Fruit fly (Drosophila melanogaster) S2 (cell line): ENCODE data around the gene Tsc1.

Experiments used
- CG8478 ChIP-seq: fragments of >200 bp; optimal IDR thresholded peaks from 2 replicates; lab custom pipeline; 2018
- CTCF ChIP-seq, 2 experiments: fragments of >200 bp; optimal IDR thresholded peaks; 2 replicates each; lab custom pipeline; 2018

DNA sequence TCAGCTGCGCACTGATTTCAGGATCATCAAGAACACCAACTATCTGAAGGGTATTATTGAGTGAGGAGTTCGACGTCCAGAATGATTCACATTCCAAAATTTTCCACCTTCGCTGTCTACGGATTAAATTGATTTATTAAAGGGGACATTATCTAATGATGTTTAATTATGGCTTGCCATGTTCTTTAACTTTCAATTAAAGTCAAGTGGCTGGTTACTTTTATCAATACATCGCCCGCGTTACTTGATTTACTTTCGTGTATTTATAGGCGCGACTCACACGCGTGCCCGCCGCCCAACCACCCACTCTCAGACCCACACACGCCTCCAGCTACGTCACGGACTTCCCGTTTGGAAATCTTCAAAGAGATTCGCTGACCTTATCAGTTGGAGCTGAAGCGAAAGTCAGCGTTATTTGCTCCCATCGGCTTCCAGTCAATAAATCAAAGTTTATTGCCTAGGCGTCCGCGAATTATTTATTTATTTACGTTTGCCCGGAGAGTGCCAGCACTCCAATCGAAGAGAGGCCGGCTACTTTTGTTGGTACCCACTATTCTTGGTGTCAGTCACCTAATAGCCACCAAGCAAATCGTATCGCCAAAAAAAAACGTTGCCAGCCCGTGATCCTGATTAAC lies 7.3 kb downstream of the Tsc1 start, which contains the start of gene Npc2f:
- TF ChIP-seq CG8478: no peak
- no peak for TF ChIP-seq CTCF (optimal IDR thresholded peaks at IDR 0.05; lab: Kevin White, UChicago)
